Worm (Caenorhabditis elegans) whole organism, L4/young adult: Measurements from ENCODE around the gene nhr-167.

Source experiments
- W03F9.2 ChIP-seq: fragments of 150-350 bp; optimal IDR thresholded peaks from 2 replicates; lab custom pipeline; 2014; ENCODE audit warnings: missing biosample characterization, missing genetic modification characterization
- him-1 ChIP-seq: sonication (generic microtip); optimal IDR thresholded peaks from 2 replicates; lab custom pipeline; 2016; ENCODE audit warnings: missing genotype, missing genetic modification reagents, missing genetic modification characterization, missing compliant biosample characterization

- TF ChIP-seq W03F9.2 (tag; lab: Kevin White, UChicago) (no peak), him-1 (tag; lab: Kevin White, UChicago) (no peak)
Observed at ce11 chrX:11983576-11984061, 1.7 kb upstream of the nhr-167 start, which contains the start of gene C49F5.3.
